Fruit fly (Drosophila melanogaster): ENCODE data around the gene CG9917.

Gene CG9917

DNA sequence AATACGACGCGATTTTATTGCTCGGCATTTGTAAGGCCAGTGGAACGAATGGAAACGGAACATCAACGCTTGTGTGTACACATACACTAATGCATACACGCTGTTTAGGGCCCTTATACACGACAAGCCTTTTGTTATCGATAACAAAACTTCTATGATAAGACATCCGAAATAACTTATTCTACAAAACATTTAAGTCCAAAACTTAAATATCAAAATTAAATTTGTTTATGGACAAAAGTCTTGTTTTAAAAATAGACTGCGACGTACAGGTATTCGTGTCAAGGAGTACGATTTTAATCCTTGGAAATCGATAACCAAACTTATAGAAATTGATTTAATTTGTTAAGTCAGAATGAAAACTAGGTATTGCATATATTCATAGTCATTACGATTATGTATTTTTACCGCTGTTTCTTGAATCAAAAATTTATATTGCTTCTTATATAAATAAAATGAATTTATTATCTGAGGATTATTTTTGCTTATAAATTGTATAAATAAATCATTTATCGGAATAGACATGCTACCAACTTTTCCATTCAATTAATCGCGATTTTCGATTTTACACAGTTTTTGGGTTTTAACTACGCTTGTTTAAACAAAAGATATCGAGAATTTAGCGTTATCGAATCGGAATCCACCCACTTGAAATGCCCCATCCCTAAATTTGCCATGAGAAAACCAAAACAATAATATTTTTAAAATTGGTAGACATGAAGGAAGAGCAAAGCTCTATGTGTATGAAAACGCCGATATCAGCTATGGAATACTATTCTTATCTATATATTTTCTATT, 9.8 kb downstream of the CG9917 start, which contains the start of the genes CG9915 and SWIP:
Gene CG9915 (minus strand): TSS at position 61 of the 798 bp plus-strand sequence.
Gene SWIP (plus strand): TSS at position 632 of the 798 bp plus-strand sequence.
- TF ChIP-seq Clk (GFP tag; optimal IDR thresholded peaks at IDR 0.05) = no peak
- TF ChIP-seq Mnt (GFP tag; optimal IDR thresholded peaks at IDR 0.05) = no peak
- TF ChIP-seq Hr96 (GFP tag; optimal IDR thresholded peaks at IDR 0.05) = no peak
- peak; percentile 79 for TF ChIP-seq bab1 (GFP tag; optimal IDR thresholded peaks at IDR 0.05)
- TF ChIP-seq CG1620 (GFP tag; optimal IDR thresholded peaks at IDR 0.05) = no peak
- no peak for TF ChIP-seq CG12768 (GFP tag; optimal IDR thresholded peaks at IDR 0.05)
- TF ChIP-seq pad (GFP tag; optimal IDR thresholded peaks at IDR 0.05) = peak; percentile 5
- no peak for TF ChIP-seq CG7045 (GFP tag; optimal IDR thresholded peaks at IDR 0.05)
- TF ChIP-seq toe (GFP tag; optimal IDR thresholded peaks at IDR 0.05) = no peak
- TF ChIP-seq kay (GFP tag; ENCODE audit: borderline replicate concordance) = peak; percentile 55
- TF ChIP-seq CG11617 (GFP tag; optimal IDR thresholded peaks at IDR 0.05) = peak; percentile 43
- peak; percentile 14 for TF ChIP-seq CG14711 (tag; optimal IDR thresholded peaks at IDR 0.05)
- TF ChIP-seq CG5204 (GFP tag; optimal IDR thresholded peaks at IDR 0.05) = no peak
- TF ChIP-seq cic (GFP tag; optimal IDR thresholded peaks at IDR 0.05) = no peak
- peak; percentile 4 for TF ChIP-seq Crg-1 (GFP tag; optimal IDR thresholded peaks at IDR 0.05)
- TF ChIP-seq CG7101 (tag; optimal IDR thresholded peaks at IDR 0.05) = peak; percentile 1
- TF ChIP-seq ovo (GFP tag; optimal IDR thresholded peaks at IDR 0.05) = no peak
- peak; percentile 31 for TF ChIP-seq tj (GFP tag; optimal IDR thresholded peaks at IDR 0.05)

DNA sequence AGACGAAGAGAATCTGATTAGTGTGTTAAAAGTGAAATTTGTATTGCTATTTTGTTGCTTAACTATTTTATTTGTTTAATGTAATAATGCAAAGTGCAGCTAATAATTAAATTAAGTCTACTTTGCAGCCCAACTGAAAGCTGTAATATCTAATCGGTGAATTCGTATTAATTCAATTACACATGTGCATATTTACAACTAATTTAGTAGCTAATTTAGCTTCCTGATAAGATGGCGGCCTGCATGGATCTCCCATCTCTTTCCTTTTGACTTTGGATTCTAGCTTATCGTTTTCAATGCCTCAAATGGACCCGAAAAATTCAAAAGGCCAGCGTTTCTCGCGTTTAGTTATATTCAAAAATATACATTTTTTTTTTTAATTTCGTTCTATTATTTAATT, 13.3 kb downstream of the CG9917 start:
- TF ChIP-seq Clk (GFP tag; optimal IDR thresholded peaks at IDR 0.05) = no peak
- TF ChIP-seq Mnt (GFP tag; optimal IDR thresholded peaks at IDR 0.05) = no peak
- TF ChIP-seq cic (GFP tag; optimal IDR thresholded peaks at IDR 0.05) = no peak
- TF ChIP-seq toe (GFP tag; optimal IDR thresholded peaks at IDR 0.05) = no peak
- TF ChIP-seq CG7045 (GFP tag; optimal IDR thresholded peaks at IDR 0.05) = no peak
- TF ChIP-seq CG12768 (GFP tag; optimal IDR thresholded peaks at IDR 0.05) = no peak
- no peak for TF ChIP-seq cnc (optimal IDR thresholded peaks at IDR 0.05)

DNA sequence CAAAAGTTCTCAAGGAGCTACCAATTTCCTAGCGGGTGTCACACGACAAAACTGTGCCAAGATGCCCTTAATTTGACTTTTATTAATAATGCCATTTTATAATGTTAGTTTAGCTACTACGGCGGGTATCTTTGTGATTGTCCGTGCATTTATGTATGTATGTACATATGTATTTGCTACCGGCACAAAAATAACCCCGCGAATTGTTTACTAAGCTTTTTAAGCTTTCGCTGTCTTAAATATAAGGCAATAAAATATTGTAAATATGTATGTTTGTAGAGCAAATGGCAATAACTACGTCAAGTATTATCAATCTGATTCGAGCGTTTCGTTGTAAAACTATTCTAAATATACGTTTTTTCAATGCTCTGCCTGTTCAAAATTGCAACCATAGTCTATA, 14.1 kb downstream of the CG9917 start:
- no peak for TF ChIP-seq Clk (GFP tag; optimal IDR thresholded peaks at IDR 0.05)
- no peak for TF ChIP-seq pad (GFP tag; optimal IDR thresholded peaks at IDR 0.05)
- TF ChIP-seq bab1 (GFP tag; optimal IDR thresholded peaks at IDR 0.05) = no peak
- TF ChIP-seq tj (GFP tag; optimal IDR thresholded peaks at IDR 0.05) = peak; percentile 47
- no peak for TF ChIP-seq Crg-1 (GFP tag; optimal IDR thresholded peaks at IDR 0.05)
- TF ChIP-seq CG12768 (GFP tag; optimal IDR thresholded peaks at IDR 0.05) = no peak
- TF ChIP-seq Hr96 (GFP tag; optimal IDR thresholded peaks at IDR 0.05) = no peak
- TF ChIP-seq cnc (optimal IDR thresholded peaks at IDR 0.05) = no peak
- TF ChIP-seq CG7045 (GFP tag; optimal IDR thresholded peaks at IDR 0.05) = no peak
- TF ChIP-seq cic (GFP tag; optimal IDR thresholded peaks at IDR 0.05) = peak; percentile 71
- no peak for TF ChIP-seq CG14711 (tag; optimal IDR thresholded peaks at IDR 0.05)
- no peak for TF ChIP-seq CG5204 (GFP tag; optimal IDR thresholded peaks at IDR 0.05)
- TF ChIP-seq kay (GFP tag; ENCODE audit: borderline replicate concordance) = peak; percentile 87
- TF ChIP-seq CG1620 (GFP tag; optimal IDR thresholded peaks at IDR 0.05) = no peak

DNA sequence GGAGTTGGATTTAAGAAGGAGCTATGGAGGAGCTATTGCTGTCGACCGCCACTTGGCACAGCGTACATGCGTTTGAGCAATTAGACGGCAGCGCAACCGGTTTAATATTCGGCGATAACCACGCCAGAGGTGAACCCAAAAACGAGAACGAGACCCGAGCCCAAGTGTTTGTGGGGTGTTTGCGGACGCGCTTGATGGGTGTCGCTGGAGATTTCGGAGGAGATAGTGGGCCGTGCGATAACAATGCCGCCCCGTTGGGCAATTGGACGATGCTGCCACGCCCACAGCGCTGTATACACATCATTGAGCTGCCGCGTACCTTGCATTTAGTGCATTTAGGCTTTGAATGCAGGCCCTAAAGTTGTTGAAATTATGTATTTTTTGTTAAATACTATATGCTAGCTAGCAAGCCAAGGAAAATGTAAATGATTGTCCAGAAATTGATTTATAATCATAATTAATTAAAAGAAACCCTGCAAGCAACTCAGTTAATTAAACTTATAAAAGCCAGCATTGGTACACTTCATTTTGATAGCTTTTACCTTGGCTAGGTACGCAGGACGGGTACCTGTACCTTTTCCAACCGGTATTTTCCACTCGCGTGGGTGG, 14.6 kb downstream of the CG9917 start, which contains the start of gene Had1:
Gene Had1 (minus strand): TSS at position 358 of the 609 bp plus-strand sequence.
- no peak for TF ChIP-seq ovo (GFP tag; optimal IDR thresholded peaks at IDR 0.05)
- TF ChIP-seq kay (GFP tag; ENCODE audit: borderline replicate concordance) = no peak
- no peak for TF ChIP-seq CG5204 (GFP tag; optimal IDR thresholded peaks at IDR 0.05)
- no peak for TF ChIP-seq tj (GFP tag; optimal IDR thresholded peaks at IDR 0.05)
- no peak for TF ChIP-seq Crg-1 (GFP tag; optimal IDR thresholded peaks at IDR 0.05)
- no peak for TF ChIP-seq pad (GFP tag; optimal IDR thresholded peaks at IDR 0.05)
- no peak for TF ChIP-seq Mnt (GFP tag; optimal IDR thresholded peaks at IDR 0.05)
- TF ChIP-seq Clk (GFP tag; optimal IDR thresholded peaks at IDR 0.05) = no peak
- no peak for TF ChIP-seq CG11617 (GFP tag; optimal IDR thresholded peaks at IDR 0.05)
- no peak for TF ChIP-seq CG14711 (tag; optimal IDR thresholded peaks at IDR 0.05)
- no peak for TF ChIP-seq bab1 (GFP tag; optimal IDR thresholded peaks at IDR 0.05)
- TF ChIP-seq cnc (optimal IDR thresholded peaks at IDR 0.05) = no peak

DNA sequence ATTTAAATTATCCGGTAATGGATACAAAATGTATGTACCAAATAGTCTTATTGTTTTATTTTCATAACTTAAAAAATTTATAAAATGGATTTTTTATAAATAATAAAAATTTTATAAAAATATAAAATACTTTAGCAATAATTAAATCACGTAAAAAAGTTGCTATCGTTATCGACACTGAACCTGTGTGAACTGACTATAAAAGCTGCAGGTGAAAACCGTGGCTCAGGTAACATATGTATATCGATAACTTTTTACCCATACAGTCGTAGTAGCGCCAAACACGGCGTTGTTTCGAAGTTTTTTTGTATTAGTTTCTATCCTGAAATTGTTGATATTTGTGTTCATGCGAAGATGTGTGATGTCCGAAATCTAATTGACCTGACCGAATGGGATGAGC, 19.4 kb downstream of the CG9917 start, which contains the start of gene CG3679:
Gene CG3679 (plus strand): TSS at position 235 of the 400 bp plus-strand sequence.
- TF ChIP-seq kay (GFP tag; ENCODE audit: borderline replicate concordance) (no peak), CG7101 (tag; optimal IDR thresholded peaks at IDR 0.05) (no peak), CG14711 (tag; optimal IDR thresholded peaks at IDR 0.05) (peak; percentile 5), CG5204 (GFP tag; optimal IDR thresholded peaks at IDR 0.05) (no peak)

DNA sequence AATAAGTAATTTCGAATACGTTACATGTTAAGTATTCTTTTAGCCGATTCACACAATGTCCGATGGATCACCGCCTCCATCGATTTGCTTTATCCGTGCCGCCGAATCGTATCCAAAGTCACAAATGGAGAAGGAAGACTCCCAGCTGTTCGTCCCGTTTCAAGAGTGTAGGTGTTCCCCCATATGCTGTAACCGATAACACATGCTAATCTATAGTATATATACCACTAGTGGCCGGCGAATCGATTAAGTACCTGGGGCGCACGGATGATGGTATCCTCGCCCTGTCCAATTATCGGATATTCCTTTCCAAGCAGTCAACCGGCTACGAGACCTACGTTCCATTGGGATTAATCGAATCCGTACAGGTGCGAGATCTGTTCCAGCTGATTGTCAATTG, 25.4 kb downstream of the CG9917 start, which contains the start of gene ERp44:
Gene ERp44 (minus strand): TSS at position 101 of the 400 bp plus-strand sequence.
- TF ChIP-seq Clk (GFP tag; optimal IDR thresholded peaks at IDR 0.05) (no peak), CG7045 (GFP tag; optimal IDR thresholded peaks at IDR 0.05) (no peak), cnc (optimal IDR thresholded peaks at IDR 0.05) (no peak)
